Fruit fly (Drosophila melanogaster) whole organism, embryonic: Measurements from ENCODE around the gene CG33795.
A peak's percentile ranks its signal among the peaks of the same experiment; 100 is the strongest.

ENCODE experiments used
- CG16779 ChIP-seq: fragments of 200-800 bp; sonication (Bioruptor generic); IDR thresholded peaks from 2 replicates; pipeline ENCODE4 v1.3.6; 2022; ENCODE audit warnings: missing biosample characterization, missing genetic modification characterization
- CG2120 ChIP-seq: fragments of 200-800 bp; sonication (Bioruptor generic); optimal IDR thresholded peaks from 3 replicates; lab custom pipeline; 2016; ENCODE audit warnings: missing biosample characterization, missing genetic modification characterization
- CG2712 ChIP-seq: fragments of 200-800 bp; optimal IDR thresholded peaks from 3 replicates; lab custom pipeline; 2019; ENCODE audit warnings: missing biosample characterization, mild to moderate bottlenecking, missing genetic modification characterization, moderate library complexity
- CG30020 ChIP-seq: fragments of 200-800 bp; optimal IDR thresholded peaks from 2 replicates; lab custom pipeline; 2019; ENCODE audit warnings: missing biosample characterization, mild to moderate bottlenecking, missing genetic modification characterization, moderate library complexity
- CG4360 ChIP-seq: fragments of 200-800 bp; sonication (Bioruptor generic); IDR thresholded peaks from 2 replicates; pipeline ENCODE4 v1.3.6; 2022; ENCODE audit warnings: missing biosample characterization, missing genetic modification characterization
- CG4707 ChIP-seq: fragments of 200-800 bp; sonication (Bioruptor generic); optimal IDR thresholded peaks from 2 replicates; lab custom pipeline; 2018; ENCODE audit warnings: missing biosample characterization, mild to moderate bottlenecking, missing genetic modification characterization, moderate library complexity
- CG6689 ChIP-seq: fragments of 200-800 bp; sonication (Bioruptor generic); IDR thresholded peaks from 2 replicates; pipeline ENCODE4 v1.3.6; 2022; ENCODE audit warnings: missing biosample characterization, missing genetic modification characterization
- CG7987 ChIP-seq: fragments of 200-800 bp; sonication (Bioruptor generic); optimal IDR thresholded peaks from 2 replicates; lab custom pipeline; 2018; ENCODE audit warnings: missing biosample characterization, mild to moderate bottlenecking, missing genetic modification characterization, moderate library complexity
- CG8089 ChIP-seq: fragments of 200-800 bp; sonication (Bioruptor generic); optimal IDR thresholded peaks from 3 replicates; lab custom pipeline; 2016; ENCODE audit warnings: missing biosample characterization, missing genetic modification characterization
- CG8281 ChIP-seq: fragments of 200-800 bp; sonication (Bioruptor generic); optimal IDR thresholded peaks from 2 replicates; lab custom pipeline; 2018; ENCODE audit warnings: missing biosample characterization, mild to moderate bottlenecking, missing genetic modification characterization, moderate library complexity
- CG9437 ChIP-seq: fragments of 200-800 bp; sonication (Bioruptor generic); optimal IDR thresholded peaks from 2 replicates; lab custom pipeline; 2018; ENCODE audit warnings: missing biosample characterization, mild to moderate bottlenecking, missing genetic modification characterization
- CkIIα-i1 ChIP-seq: fragments of 200-800 bp; sonication (Bioruptor generic); IDR thresholded peaks from 2 replicates; pipeline ENCODE4 v1.3.6; 2022; ENCODE audit warnings: missing biosample characterization, missing genetic modification characterization
- Doc3 ChIP-seq: fragments of 200-800 bp; sonication (Bioruptor generic); IDR thresholded peaks from 3 replicates; pipeline ENCODE4 v1.3.6; 2022; ENCODE audit warnings: missing biosample characterization, missing genetic modification characterization; ENCODE audit not compliant: partially characterized antibody
- E2f1 ChIP-seq: fragments of 200-800 bp; sonication (Bioruptor generic); IDR thresholded peaks from 2 replicates; pipeline ENCODE4 v1.3.6; 2022; ENCODE audit warnings: missing biosample characterization, missing genetic modification characterization
- HHEX ChIP-seq: fragments of 200-800 bp; sonication (Bioruptor generic); optimal IDR thresholded peaks from 3 replicates; lab custom pipeline; 2017; ENCODE audit warnings: missing biosample characterization, mild to moderate bottlenecking, missing genetic modification characterization, missing genetic modification reagents
- Hand ChIP-seq: fragments of 200-800 bp; sonication (Bioruptor generic); optimal IDR thresholded peaks from 2 replicates; lab custom pipeline; 2017; ENCODE audit warnings: mild to moderate bottlenecking, missing biosample characterization, missing genetic modification reagents, missing genetic modification characterization
- Hr51 ChIP-seq, 2 experiments: fragments of 200-800 bp; sonication (Bioruptor generic); optimal IDR thresholded peaks; 2 replicates in 1 of 2; 3 replicates in 1 of 2; lab custom pipeline; 2016 to 2018; ENCODE audit warnings: missing biosample characterization in 2 of 2, missing genetic modification characterization in 2 of 2, mild to moderate bottlenecking in 1 of 2, moderate library complexity in 1 of 2
- Med ChIP-seq: fragments of 200-800 bp; sonication (Bioruptor generic); peaks from one replicate; lab custom pipeline; 2016; ENCODE audit warnings: missing biosample characterization, missing genetic modification characterization, mild to moderate bottlenecking, inconsistent platforms, moderate library complexity
- NC2β ChIP-seq: fragments of 200-800 bp; sonication (Bioruptor generic); optimal IDR thresholded peaks from 2 replicates; lab custom pipeline; 2016; ENCODE audit warnings: missing biosample characterization, missing genetic modification characterization
- Optix ChIP-seq: fragments of 200-800 bp; sonication (Bioruptor generic); IDR thresholded peaks from 3 replicates; pipeline ENCODE4 v1.3.6; 2022; ENCODE audit warnings: missing biosample characterization, missing genetic modification characterization
- PHDP ChIP-seq: fragments of 200-800 bp; sonication (Bioruptor generic); optimal IDR thresholded peaks from 3 replicates; lab custom pipeline; 2018; ENCODE audit warnings: missing biosample characterization, mild to moderate bottlenecking, missing genetic modification characterization, moderate library complexity
- Rfx ChIP-seq: fragments of 200-800 bp; sonication (Bioruptor generic); IDR thresholded peaks from 2 replicates; pipeline ENCODE4 v1.3.6; 2022; ENCODE audit warnings: missing biosample characterization, missing genetic modification characterization
- Sox100B ChIP-seq: fragments of 200-800 bp; sonication (Bioruptor generic); optimal IDR thresholded peaks from 3 replicates; lab custom pipeline; 2018; ENCODE audit warnings: missing biosample characterization, mild to moderate bottlenecking, missing genetic modification characterization
- TFAM ChIP-seq: fragments of 200-800 bp; sonication (Bioruptor generic); optimal IDR thresholded peaks from 2 replicates; lab custom pipeline; 2017; ENCODE audit warnings: missing biosample characterization, missing genetic modification characterization, inconsistent platforms
- ase ChIP-seq: fragments of 200-800 bp; sonication (Bioruptor generic); IDR thresholded peaks from 3 replicates; pipeline ENCODE4 v1.3.6; 2022; ENCODE audit warnings: missing biosample characterization, missing genetic modification characterization
- cg ChIP-seq: fragments of 200-800 bp; sonication (Bioruptor generic); optimal IDR thresholded peaks from 3 replicates; lab custom pipeline; 2019; ENCODE audit warnings: missing biosample characterization, mild to moderate bottlenecking, missing genetic modification characterization, moderate library complexity
- dati ChIP-seq: fragments of 200-800 bp; sonication (Bioruptor generic); IDR thresholded peaks from 2 replicates; pipeline ENCODE4 v1.3.6; 2022; ENCODE audit warnings: missing biosample characterization, missing genetic modification characterization
- en ChIP-seq: fragments of 200-800 bp; sonication (Bioruptor generic); optimal IDR thresholded peaks from 2 replicates; lab custom pipeline; 2016; ENCODE audit warnings: missing biosample characterization, missing genetic modification characterization
- esg ChIP-seq: fragments of 200-800 bp; sonication (Bioruptor generic); conservative IDR thresholded peaks from 2 replicates; pipeline ENCODE4 v1.3.6; 2022; ENCODE audit warnings: missing biosample characterization, missing genetic modification characterization
- ewg ChIP-seq: fragments of 200-800 bp; sonication (Bioruptor generic); optimal IDR thresholded peaks from 3 replicates; lab custom pipeline; 2017; ENCODE audit warnings: mild to moderate bottlenecking, missing biosample characterization, missing genetic modification reagents, missing genetic modification characterization
- fd96Cb ChIP-seq: fragments of 200-800 bp; sonication (Bioruptor generic); optimal IDR thresholded peaks from 2 replicates; lab custom pipeline; 2018; ENCODE audit warnings: missing biosample characterization, mild to moderate bottlenecking, missing genetic modification characterization, moderate library complexity
- gem ChIP-seq: fragments of 200-800 bp; sonication (Bioruptor generic); optimal IDR thresholded peaks from 2 replicates; lab custom pipeline; 2019; ENCODE audit warnings: missing biosample characterization, mild to moderate bottlenecking, missing genetic modification characterization, moderate library complexity
- gt ChIP-seq: fragments of 200-800 bp; sonication (Bioruptor generic); IDR thresholded peaks from 2 replicates; pipeline ENCODE4 v1.3.6; 2022; ENCODE audit warnings: missing biosample characterization, missing genetic modification characterization
- hkb ChIP-seq, 2 experiments: fragments of 200-800 bp in 1 of 2; fragments of >200 bp in 1 of 2; sonication (Bioruptor generic) in 1 of 2; IDR thresholded peaks in 1 of 2; optimal IDR thresholded peaks in 1 of 2; 2 replicates each; pipeline versions ENCODE4 v1.3.6 to Lab custom; 2017 to 2022; ENCODE audit warnings: missing biosample characterization in 1 of 2, missing genetic modification characterization in 1 of 2
- insv ChIP-seq, 2 experiments: fragments of 200-800 bp; sonication (Bioruptor generic); optimal IDR thresholded peaks; 3 replicates each; lab custom pipeline; 2016 to 2018; ENCODE audit warnings: missing biosample characterization in 2 of 2, missing genetic modification characterization in 2 of 2
- jing ChIP-seq: fragments of 200-800 bp; sonication (Bioruptor generic); optimal IDR thresholded peaks from 2 replicates; lab custom pipeline; 2018; ENCODE audit warnings: missing biosample characterization, mild to moderate bottlenecking, missing genetic modification characterization
- lbe ChIP-seq: fragments of 200-800 bp; sonication (Bioruptor generic); optimal IDR thresholded peaks from 2 replicates; lab custom pipeline; 2016; ENCODE audit warnings: missing biosample characterization, mild to moderate bottlenecking, missing genetic modification characterization
- ro ChIP-seq: fragments of 200-800 bp; sonication (Bioruptor generic); IDR thresholded peaks from 2 replicates; pipeline ENCODE4 v1.3.6; 2022; ENCODE audit warnings: missing biosample characterization, missing genetic modification characterization
- salm ChIP-seq: fragments of 200-800 bp; sonication (Bioruptor generic); optimal IDR thresholded peaks from 2 replicates; lab custom pipeline; 2018; ENCODE audit warnings: missing biosample characterization, mild to moderate bottlenecking, missing genetic modification characterization
- sim ChIP-seq: fragments of 200-800 bp; sonication (Bioruptor generic); IDR thresholded peaks from 2 replicates; pipeline ENCODE4 v1.3.6; 2022; ENCODE audit warnings: missing biosample characterization, missing genetic modification characterization
- sna ChIP-seq: fragments of 200-800 bp; sonication (Bioruptor generic); IDR thresholded peaks from 2 replicates; pipeline ENCODE4 v1.3.6; 2022; ENCODE audit warnings: missing biosample characterization, missing genetic modification characterization; ENCODE audit not compliant: partially characterized antibody
- sob ChIP-seq: fragments of 200-800 bp; sonication (Bioruptor generic); IDR thresholded peaks from 2 replicates; pipeline ENCODE4 v1.3.6; 2022; ENCODE audit warnings: missing biosample characterization, missing genetic modification characterization
- tll ChIP-seq, 2 experiments: fragments of 200-800 bp in 1 of 2; fragments of >200 bp in 1 of 2; sonication (Bioruptor generic) in 1 of 2; optimal IDR thresholded peaks; 2 replicates each; lab custom pipeline; 2017 to 2019; ENCODE audit warnings: missing biosample characterization in 2 of 2, missing genetic modification characterization in 2 of 2, mild to moderate bottlenecking in 1 of 2, moderate library complexity in 1 of 2
- unpg ChIP-seq: fragments of 200-800 bp; sonication (Bioruptor generic); optimal IDR thresholded peaks from 3 replicates; lab custom pipeline; 2018; ENCODE audit warnings: missing biosample characterization, mild to moderate bottlenecking, missing genetic modification characterization, moderate library complexity
- vnd ChIP-seq: fragments of 200-800 bp; sonication (Bioruptor generic); IDR thresholded peaks from 3 replicates; pipeline ENCODE4 v1.3.6; 2022; ENCODE audit warnings: missing biosample characterization, missing genetic modification characterization; ENCODE audit not compliant: partially characterized antibody
- wdn ChIP-seq: fragments of 200-800 bp; sonication (Bioruptor generic); IDR thresholded peaks from 2 replicates; pipeline ENCODE4 v1.3.6; 2022; ENCODE audit warnings: missing biosample characterization, missing genetic modification characterization

Gene CG33795

DNA sequence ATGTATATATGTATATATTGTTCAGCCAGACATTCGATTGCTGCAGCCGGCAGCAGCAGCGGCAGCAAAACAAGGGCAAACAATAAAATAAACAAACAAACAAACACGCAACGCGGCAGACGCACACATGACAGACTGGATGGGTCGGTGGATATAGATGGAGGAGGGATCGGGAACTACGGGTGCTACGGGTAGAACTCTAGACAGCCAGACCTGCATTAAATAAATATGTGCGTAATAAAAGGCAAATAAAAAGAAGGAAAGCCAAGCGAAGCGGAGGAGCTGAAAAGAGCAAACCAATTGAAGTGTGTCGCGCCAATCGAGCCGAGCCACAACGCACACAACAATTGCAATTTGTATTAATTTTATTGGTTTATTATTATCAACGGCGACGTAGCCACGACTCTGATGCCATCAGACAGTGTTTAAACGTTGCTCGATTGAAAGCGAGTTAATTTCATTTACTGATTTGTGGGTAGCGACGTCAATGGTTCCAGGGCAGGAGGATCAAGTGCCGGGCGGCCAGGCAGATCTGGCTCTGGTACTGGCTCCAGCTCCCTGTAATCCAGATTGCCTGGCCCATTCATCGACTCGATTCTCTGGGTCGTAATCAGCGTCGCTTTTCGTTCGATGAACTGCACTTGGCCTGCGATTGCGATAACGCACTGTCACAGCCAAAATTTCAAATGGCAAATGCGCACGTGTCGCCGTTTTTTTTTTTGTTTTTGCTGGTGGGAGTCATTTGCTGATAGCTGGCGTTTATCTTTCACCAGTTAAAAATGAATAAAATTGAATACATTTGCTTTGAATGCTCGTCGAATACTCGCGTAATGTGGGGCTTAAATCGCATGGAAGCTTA is 22.9 kb upstream of the CG33795 start (continued):
- TF ChIP-seq tll (GFP tag; optimal IDR thresholded peaks at IDR 0.05; lab: Kevin White, UChicago) (no peak), CG16779 (no peak), CG8089 (peak; percentile 49), salm (tag; lab: Kevin White, UChicago) (peak; percentile 48), unpg (GFP tag; lab: Kevin White, UChicago) (peak; percentile 38), esg (GFP tag; lab: Robert Waterston, UW) (no peak), HHEX (GFP tag; lab: Kevin White, UChicago) (peak; percentile 8), jing (GFP tag; lab: Kevin White, UChicago) (no peak), PHDP (tag; lab: Kevin White, UChicago) (peak; percentile 43), CG2120 (GFP tag; lab: Kevin White, UChicago) (no peak), lbe (GFP tag; lab: Kevin White, UChicago) (peak; percentile 52), sob (no peak), Sox100B (GFP tag; lab: Kevin White, UChicago) (peak; percentile 13), CG30020 (no peak), TFAM (GFP tag; lab: Kevin White, UChicago) (no peak), insv (GFP tag; optimal IDR thresholded peaks at IDR 0.05; lab: Kevin White, UChicago) (no peak), Hr51 (GFP tag; optimal IDR thresholded peaks at IDR 0.05; lab: Kevin White, UChicago) (no peak), CG2712 (tag; lab: Kevin White, UChicago) (peak; percentile 23), CG8281 (tag; lab: Kevin White, UChicago) (no peak), ase (GFP tag; lab: Robert Waterston, UW) (no peak), Rfx (GFP tag; lab: Robert Waterston, UW) (no peak), Doc3 (GFP tag; lab: Robert Waterston, UW) (no peak), CkIIα-i1 (GFP tag; lab: Robert Waterston, UW) (no peak)

dm6 chr3L:16192561-16193355 is 21.6 kb upstream of the CG33795 start:
- no peak for TF ChIP-seq CG6689 (GFP tag; lab: Robert Waterston, UW)
- TF ChIP-seq Hr51 (GFP tag; optimal IDR thresholded peaks at IDR 0.05; lab: Kevin White, UChicago): no peak
- TF ChIP-seq CG4707 (GFP tag; lab: Kevin White, UChicago): no peak
- TF ChIP-seq gt (GFP tag; lab: Robert Waterston, UW): no peak
- TF ChIP-seq ro: no peak
- no peak for TF ChIP-seq NC2β (GFP tag; lab: Kevin White, UChicago)
- no peak for TF ChIP-seq vnd (GFP tag; lab: Robert Waterston, UW)
- no peak for TF ChIP-seq E2f1 (GFP tag; lab: Robert Waterston, UW)
- no peak for TF ChIP-seq wdn
- TF ChIP-seq Optix (GFP tag; lab: Robert Waterston, UW): no peak
- TF ChIP-seq en (GFP tag; lab: Kevin White, UChicago): no peak
- TF ChIP-seq dati (GFP tag; lab: Robert Waterston, UW): no peak
- TF ChIP-seq sna (GFP tag; lab: Robert Waterston, UW): no peak
- TF ChIP-seq gem: no peak
- peak; percentile 1 for TF ChIP-seq cg
- no peak for TF ChIP-seq CG4360
- TF ChIP-seq tll (GFP tag; optimal IDR thresholded peaks at IDR 0.05; lab: Kevin White, UChicago): no peak
- no peak for TF ChIP-seq ewg (GFP tag; lab: Kevin White, UChicago)
- peak; percentile 72 for TF ChIP-seq CG9437 (GFP tag; lab: Kevin White, UChicago)
- no peak for TF ChIP-seq hkb (optimal IDR thresholded peaks at IDR 0.05; lab: Kevin White, UChicago)
- no peak for TF ChIP-seq hkb (GFP tag; IDR thresholded peaks at IDR 0.05; lab: Robert Waterston, UW)
- no peak for TF ChIP-seq sim (GFP tag; lab: Robert Waterston, UW)
- TF ChIP-seq Hand (GFP tag; lab: Kevin White, UChicago): no peak
- TF ChIP-seq CG7987 (GFP tag; lab: Kevin White, UChicago): no peak
- no peak for TF ChIP-seq fd96Cb
- TF ChIP-seq Med (GFP tag; lab: Kevin White, UChicago): peak; percentile 72
